Worm (Caenorhabditis elegans) whole organism, midembryonic: ENCODE measurements around the gene M03F4.6.

Source experiments
- cog-1 ChIP-seq: sonication (generic microtip); optimal IDR thresholded peaks from 2 replicates; lab custom pipeline; 2016; ENCODE audit warnings: missing genetic modification characterization, missing compliant biosample characterization
- flt-1 ChIP-seq: fragments of 200-800 bp; sonication (Bioruptor generic); IDR thresholded peaks from 2 replicates; pipeline ENCODE4 v1.3.6; 2022; ENCODE audit warnings: missing genetic modification characterization, missing compliant biosample characterization
- klf-2 ChIP-seq: fragments of 200-800 bp; sonication (Bioruptor generic); conservative IDR thresholded peaks from 2 replicates; pipeline ENCODE4 v1.3.6; 2022; ENCODE audit warnings: missing genetic modification reagents, missing genetic modification characterization, missing compliant biosample characterization
- med-1 ChIP-seq: sonication (generic microtip); optimal IDR thresholded peaks from 2 replicates; lab custom pipeline; 2017; ENCODE audit warnings: missing genetic modification characterization, mild to moderate bottlenecking, missing compliant biosample characterization, antibody characterized with exemption, missing genetic modification reagents; ENCODE audit not compliant: insufficient read depth
- ref-1 ChIP-seq: fragments of 200-800 bp; sonication (Bioruptor generic); conservative IDR thresholded peaks from 2 replicates; pipeline ENCODE4 v1.3.6; 2022; ENCODE audit warnings: missing genetic modification reagents, missing genetic modification characterization, missing compliant biosample characterization
- tab-1 ChIP-seq: fragments of 200-800 bp; sonication (Bioruptor generic); IDR thresholded peaks from 2 replicates; pipeline ENCODE4 v1.3.6; 2022; ENCODE audit warnings: missing genetic modification characterization, missing compliant biosample characterization
- ztf-23 ChIP-seq: fragments of 200-800 bp; sonication (Bioruptor generic); IDR thresholded peaks from 2 replicates; pipeline ENCODE4 v1.3.6; 2022; ENCODE audit warnings: missing genetic modification reagents, missing genetic modification characterization, missing compliant biosample characterization
- ztf-29 ChIP-seq: fragments of 200-800 bp; sonication (Bioruptor generic); IDR thresholded peaks from 2 replicates; pipeline ENCODE4 v1.3.6; 2022; ENCODE audit warnings: missing genetic modification reagents, missing genetic modification characterization, missing compliant biosample characterization

ce11 chrX:4914464-4914863, 54.7 kb downstream of the M03F4.6 start:
- TF ChIP-seq klf-2 (GFP tag; lab: Robert Waterston, UW) (no peak), med-1 (GFP tag; lab: Kevin White, UChicago) (no peak), ref-1 (GFP tag; lab: Robert Waterston, UW) (no peak), ztf-23 (GFP tag; lab: Robert Waterston, UW) (no peak), flt-1 (GFP tag; lab: Robert Waterston, UW) (no peak), ztf-29 (no peak), tab-1 (no peak), cog-1 (tag; lab: Kevin White, UChicago) (no peak)
